Worm (Caenorhabditis elegans): ENCODE results near the gene srd-58.

DNA sequence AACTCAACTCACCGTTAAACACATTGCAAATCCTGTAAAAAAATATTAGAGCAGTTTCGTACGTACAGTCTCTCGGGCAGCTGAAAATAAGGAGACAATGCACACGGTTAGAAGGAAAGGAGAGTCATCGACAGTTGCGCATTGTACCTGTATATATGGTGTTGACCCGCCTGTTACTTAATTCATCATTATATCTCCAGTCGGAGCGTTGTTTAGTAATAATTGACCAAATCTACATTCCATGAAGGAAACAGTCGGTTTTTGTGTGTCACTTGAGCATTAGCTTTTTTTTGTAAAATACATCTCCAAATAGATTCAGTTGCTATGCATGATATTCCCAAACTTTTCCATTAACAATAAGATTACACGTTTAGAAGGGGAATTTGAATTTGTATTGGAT lies 43.3 kb downstream of the srd-58 start, which contains the start of gene C27H5.12:
- TF ChIP-seq hmg-1.2 (GFP tag; IDR thresholded peaks at IDR 0.05) (no peak), sptf-2 (GFP tag; optimal IDR thresholded peaks at IDR 0.05) (no peak), ama-1 (optimal IDR thresholded peaks at IDR 0.05) (no peak), ama-1 (GFP tag; optimal IDR thresholded peaks at IDR 0.05) (no peak), fkh-3 (tag; optimal IDR thresholded peaks at IDR 0.05) (no peak), unc-62 (GFP tag; optimal IDR thresholded peaks at IDR 0.05) (no peak)
